Fruit fly (Drosophila melanogaster) whole organism, embryonic: ENCODE measurements around the gene CG17239.

Experiments used
- CG4820 ChIP-seq: fragments of 200-800 bp; sonication (Bioruptor generic); optimal IDR thresholded peaks from 3 replicates; lab custom pipeline; 2016; ENCODE audit warnings: missing biosample characterization, missing genetic modification characterization
- br ChIP-seq: fragments of >200 bp; optimal IDR thresholded peaks from 2 replicates; lab custom pipeline; 2017
- h ChIP-seq: fragments of >200 bp; optimal IDR thresholded peaks from 2 replicates; lab custom pipeline; 2017
- pan ChIP-seq, 4 experiments: fragments of >200 bp in 3 of 4; fragments of 200-800 bp in 1 of 4; sonication (Bioruptor generic) in 1 of 4; optimal IDR thresholded peaks in 3 of 4; IDR thresholded peaks in 1 of 4; 2 replicates each; pipeline versions ENCODE4 v1.3.6 to Lab custom; 2017 to 2022; ENCODE audit warnings: missing biosample characterization in 2 of 4, missing genetic modification characterization in 2 of 4, mixed read lengths in 1 of 4

DNA sequence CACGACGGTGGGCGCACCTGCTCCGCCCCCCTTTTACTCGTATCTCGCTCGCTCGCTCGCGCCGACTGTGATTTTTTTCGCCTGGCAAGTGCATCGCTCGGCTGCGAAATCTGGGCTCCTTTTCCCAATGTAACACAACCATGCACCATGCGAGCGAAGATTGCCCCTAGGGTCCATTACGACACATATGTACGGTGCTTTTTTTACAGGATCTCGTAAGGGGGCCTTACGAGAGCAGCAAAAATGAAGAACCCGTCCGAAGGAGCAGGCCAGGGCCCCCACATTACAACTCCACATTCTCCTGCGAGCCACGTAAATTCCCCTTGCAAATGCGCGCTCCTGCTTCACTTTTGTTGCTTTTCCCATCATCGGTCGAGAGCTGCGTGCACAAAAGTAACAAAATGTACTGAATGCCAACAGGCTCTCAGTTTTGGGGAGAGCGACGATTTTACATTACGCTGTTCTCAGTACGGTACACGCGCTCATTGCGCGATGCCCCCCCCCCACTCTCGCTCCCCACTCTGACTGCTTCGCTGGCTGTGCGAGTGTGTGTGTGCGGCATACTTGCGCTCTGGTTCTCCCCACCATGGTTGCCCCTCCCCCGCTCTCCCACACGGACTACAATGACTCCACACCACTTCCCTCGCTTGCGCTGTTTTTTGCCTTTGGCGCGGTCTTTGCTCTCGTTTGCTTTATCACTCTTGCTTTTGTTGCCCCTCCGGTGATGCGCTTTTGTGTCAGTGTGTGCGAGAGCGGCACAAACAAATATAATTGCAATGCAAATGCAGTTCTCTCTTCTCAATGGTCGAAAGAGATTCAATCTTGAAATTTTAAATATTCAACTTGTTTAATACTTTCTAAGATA, 49.1 kb downstream of the CG17239 start:
- TF ChIP-seq CG4820 (GFP tag; lab: Kevin White, UChicago) (no peak), pan (optimal IDR thresholded peaks at IDR 0.05; lab: Kevin White, UChicago) (no peak), pan (GFP tag; optimal IDR thresholded peaks at IDR 0.05 in 1 of 2, IDR thresholded peaks at IDR 0.05 in 1 of 2) (peak in 1 of 2 experiments; percentile 21), h (lab: Kevin White, UChicago) (no peak), br (lab: Kevin White, UChicago) (no peak)
